Worm (Caenorhabditis elegans) whole organism, young adult: ENCODE measurements around the gene ceh-86.

ENCODE experiments used
- B0035.1 ChIP-seq: sonication (generic microtip); optimal IDR thresholded peaks from 2 replicates; lab custom pipeline; 2016; ENCODE audit warnings: missing genetic modification characterization, mild to moderate bottlenecking, missing compliant biosample characterization, missing genotype, missing genetic modification reagents
- F55B11.4 ChIP-seq: sonication (generic microtip); optimal IDR thresholded peaks from 2 replicates; lab custom pipeline; 2016; ENCODE audit warnings: missing compliant biosample characterization, missing genetic modification characterization, borderline replicate concordance; ENCODE audit not compliant: insufficient read depth
- F57A8.1 ChIP-seq: fragments of 200-800 bp; sonication (Bioruptor generic); optimal IDR thresholded peaks from 2 replicates; lab custom pipeline; 2018; ENCODE audit warnings: mild to moderate bottlenecking, missing genetic modification characterization, moderate library complexity, missing compliant biosample characterization
- F57C9.4 ChIP-seq: sonication (generic microtip); optimal IDR thresholded peaks from 2 replicates; lab custom pipeline; 2017; ENCODE audit warnings: mild to moderate bottlenecking, missing genetic modification characterization, missing compliant biosample characterization
- T26A5.8 ChIP-seq: sonication (generic microtip); optimal IDR thresholded peaks from 2 replicates; lab custom pipeline; 2016; ENCODE audit warnings: missing genetic modification characterization, missing compliant biosample characterization
- Y53F4B.3 ChIP-seq: fragments of 200-800 bp; sonication (Bioruptor generic); IDR thresholded peaks from 2 replicates; pipeline ENCODE4 v1.3.6; 2022; ENCODE audit warnings: missing genetic modification reagents, missing genetic modification characterization, missing compliant biosample characterization
- ama-1 ChIP-seq, 3 experiments: fragments of 150-350 bp in 1 of 3; sonication (generic microtip) in 2 of 3; optimal IDR thresholded peaks; 2 replicates each; lab custom pipeline; 2014 to 2018; ENCODE audit warnings: missing biosample characterization in 2 of 3, missing genetic modification characterization in 2 of 3, missing genetic modification reagents in 2 of 3
- aptf-3 ChIP-seq: fragments of 200-800 bp; sonication (Bioruptor generic); IDR thresholded peaks from 2 replicates; pipeline ENCODE4 v1.3.6; 2022; ENCODE audit warnings: missing genetic modification characterization, missing compliant biosample characterization
- ccch-3 ChIP-seq: fragments of 200-800 bp; sonication (Bioruptor generic); optimal IDR thresholded peaks from 2 replicates; lab custom pipeline; 2018; ENCODE audit warnings: mild to moderate bottlenecking, missing genetic modification characterization, missing compliant biosample characterization
- ceh-100 ChIP-seq: fragments of 200-800 bp; sonication (Bioruptor generic); IDR thresholded peaks from 2 replicates; pipeline ENCODE4 v1.3.6; 2022; ENCODE audit warnings: missing genetic modification reagents, missing genetic modification characterization, missing compliant biosample characterization
- ceh-27 ChIP-seq: fragments of 200-800 bp; sonication (Bioruptor generic); optimal IDR thresholded peaks from 2 replicates; lab custom pipeline; 2018; ENCODE audit warnings: mild to moderate bottlenecking, missing genetic modification characterization, moderate library complexity, missing compliant biosample characterization
- ceh-40 ChIP-seq: fragments of 200-800 bp; sonication (Bioruptor generic); IDR thresholded peaks from 2 replicates; pipeline ENCODE4 v1.3.6; 2022; ENCODE audit warnings: missing genetic modification characterization, missing compliant biosample characterization
- egl-18 ChIP-seq: fragments of 200-800 bp; sonication (Bioruptor generic); IDR thresholded peaks from 2 replicates; pipeline ENCODE4 v1.3.6; 2022; ENCODE audit warnings: missing genetic modification reagents, missing genetic modification characterization, missing compliant biosample characterization
- egrh-3 ChIP-seq: fragments of 200-800 bp; sonication (Bioruptor generic); IDR thresholded peaks from 2 replicates; pipeline ENCODE4 v1.3.6; 2022; ENCODE audit warnings: missing genetic modification reagents, missing genetic modification characterization, missing compliant biosample characterization
- gei-17 ChIP-seq: fragments of 200-800 bp; sonication (Bioruptor generic); optimal IDR thresholded peaks from 2 replicates; lab custom pipeline; 2018; ENCODE audit warnings: mild to moderate bottlenecking, missing genetic modification characterization, missing compliant biosample characterization
- hrde-1 ChIP-seq: sonication (generic microtip); optimal IDR thresholded peaks from 2 replicates; lab custom pipeline; 2016; ENCODE audit warnings: missing genetic modification characterization, mild to moderate bottlenecking, missing compliant biosample characterization, moderate library complexity, missing genotype, missing genetic modification reagents, borderline replicate concordance
- lag-1 ChIP-seq: fragments of 200-800 bp; sonication (Bioruptor generic); IDR thresholded peaks from 2 replicates; pipeline ENCODE4 v1.3.6; 2022; ENCODE audit warnings: missing genetic modification reagents, missing genetic modification characterization, missing compliant biosample characterization
- let-607 ChIP-seq, 2 experiments: fragments of 200-800 bp in 1 of 2; sonication (Bioruptor generic) in 1 of 2; sonication (generic microtip) in 1 of 2; optimal IDR thresholded peaks; 2 replicates each; lab custom pipeline; 2016 to 2018; ENCODE audit warnings: mild to moderate bottlenecking in 2 of 2, missing compliant biosample characterization in 2 of 2, missing genetic modification characterization in 2 of 2, moderate library complexity in 2 of 2, missing genotype in 1 of 2
- lsl-1 ChIP-seq: fragments of 200-800 bp; sonication (Bioruptor generic); optimal IDR thresholded peaks from 2 replicates; lab custom pipeline; 2018; ENCODE audit warnings: mild to moderate bottlenecking, missing genetic modification characterization, moderate library complexity, missing compliant biosample characterization
- mcd-1 ChIP-seq: fragments of 200-800 bp; sonication (Bioruptor generic); IDR thresholded peaks from 2 replicates; pipeline ENCODE4 v1.3.6; 2022; ENCODE audit warnings: missing genetic modification reagents, missing genetic modification characterization, missing compliant biosample characterization
- nhr-27 ChIP-seq: fragments of 200-800 bp; sonication (Bioruptor generic); optimal IDR thresholded peaks from 2 replicates; lab custom pipeline; 2018; ENCODE audit warnings: mild to moderate bottlenecking, missing genetic modification characterization, moderate library complexity, missing compliant biosample characterization
- nhr-80 ChIP-seq: sonication (generic microtip); optimal IDR thresholded peaks from 2 replicates; lab custom pipeline; 2016; ENCODE audit warnings: missing genetic modification characterization, missing compliant biosample characterization
- rpc-1 ChIP-seq, 2 experiments: fragments of 150-350 bp in 1 of 2; sonication (generic microtip) in 1 of 2; optimal IDR thresholded peaks; 2 replicates each; lab custom pipeline; 2014 to 2018; ENCODE audit warnings: missing biosample characterization in 1 of 2, missing genetic modification characterization in 1 of 2, missing genetic modification reagents in 1 of 2, missing genotype in 1 of 2
- sea-2 ChIP-seq: fragments of 200-800 bp; sonication (Bioruptor generic); IDR thresholded peaks from 2 replicates; pipeline ENCODE4 v1.3.6; 2022; ENCODE audit warnings: missing genetic modification characterization, missing compliant biosample characterization
- tlf-1 ChIP-seq: fragments of 200-800 bp; sonication (Bioruptor generic); optimal IDR thresholded peaks from 2 replicates; lab custom pipeline; 2018; ENCODE audit warnings: mild to moderate bottlenecking, missing genetic modification characterization, missing compliant biosample characterization
- zfh-2 ChIP-seq: fragments of 200-800 bp; sonication (Bioruptor generic); conservative IDR thresholded peaks from 2 replicates; pipeline ENCODE4 v1.3.6; 2022; ENCODE audit warnings: missing genetic modification reagents, missing genetic modification characterization, missing compliant biosample characterization
- ztf-26 ChIP-seq: sonication (generic microtip); optimal IDR thresholded peaks from 2 replicates; lab custom pipeline; 2017; ENCODE audit warnings: missing genetic modification characterization, missing compliant biosample characterization

Gene ceh-86

ce11 chrII:2479047-2479446, 47.2 kb upstream of the ceh-86 start, which contains the start of gene F53G2.12:
Gene F53G2.12, minus strand, starts transcription at chrII:2479090.
- TF ChIP-seq sea-2 (GFP tag; lab: Robert Waterston, UW) (no peak), lsl-1 (peak; percentile 33), tlf-1 (GFP tag; lab: Kevin White, UChicago) (no peak), mcd-1 (GFP tag; lab: Robert Waterston, UW) (peak; percentile 39; the same call in 1 of the 2 replicates)

- TF ChIP-seq egl-18 (no peak), F55B11.4 (tag; lab: Kevin White, UChicago) (no peak), nhr-27 (no peak), hrde-1 (no peak), rpc-1 (optimal IDR thresholded peaks at IDR 0.05; lab: Kevin White, UChicago) (no peak), rpc-1 (tag; optimal IDR thresholded peaks at IDR 0.05; lab: Kevin White, UChicago) (no peak)
These were observed 46.7 kb upstream of the ceh-86 start, which contains the start of gene mnat-1 for ce11 chrII:2478543-2478942. Gene mnat-1, minus strand, starts transcription at chrII:2478643.

DNA sequence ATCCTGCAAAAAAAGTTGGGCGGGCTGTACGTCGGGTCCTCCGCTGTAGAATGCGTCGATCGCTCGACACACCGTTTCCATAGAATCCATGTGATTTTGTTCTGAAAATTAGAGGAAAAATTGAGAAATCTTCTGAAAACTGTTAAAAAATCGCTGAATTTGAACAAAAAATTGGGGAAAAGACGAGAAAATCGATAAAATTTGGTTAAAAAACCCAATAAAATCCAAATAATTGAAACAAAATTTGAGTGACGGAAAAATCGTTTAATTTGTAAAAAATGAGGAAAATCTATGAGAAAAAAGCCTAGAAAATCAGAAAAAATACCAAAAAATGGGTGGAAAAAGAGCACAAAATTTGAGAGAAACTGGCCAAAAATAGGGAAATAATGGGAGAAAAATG, 41.4 kb upstream of the ceh-86 start, which contains the start of gene tsr-1:
Gene tsr-1 (minus strand): TSS at position 101 of the 400 bp plus-strand sequence.
- TF ChIP-seq B0035.1 (no peak), rpc-1 (optimal IDR thresholded peaks at IDR 0.05; lab: Kevin White, UChicago) (no peak), rpc-1 (tag; optimal IDR thresholded peaks at IDR 0.05; lab: Kevin White, UChicago) (no peak), nhr-80 (tag; lab: Kevin White, UChicago) (no peak)

ce11 chrII:2468885-2469284, 37.0 kb upstream of the ceh-86 start:
- no peak for TF ChIP-seq let-607 (tag; optimal IDR thresholded peaks at IDR 0.05; lab: Kevin White, UChicago)
- no peak for TF ChIP-seq aptf-3 (GFP tag; lab: Robert Waterston, UW)
- TF ChIP-seq egrh-3 (GFP tag; lab: Robert Waterston, UW), result no peak
- TF ChIP-seq sea-2 (GFP tag; lab: Robert Waterston, UW), result no peak
- no peak for TF ChIP-seq mcd-1 (GFP tag; lab: Robert Waterston, UW)
- TF ChIP-seq F57A8.1 (GFP tag; lab: Kevin White, UChicago), result no peak
- TF ChIP-seq F57C9.4 (tag; lab: Kevin White, UChicago), result no peak
- no peak for TF ChIP-seq T26A5.8 (tag; lab: Kevin White, UChicago)
- TF ChIP-seq Y53F4B.3 (GFP tag; lab: Robert Waterston, UW), result no peak
- TF ChIP-seq ama-1 (optimal IDR thresholded peaks at IDR 0.05; lab: Kevin White, UChicago), result no peak
- TF ChIP-seq ama-1 (GFP tag; optimal IDR thresholded peaks at IDR 0.05; lab: Kevin White, UChicago), result no peak
- TF ChIP-seq egl-18, result no peak
- TF ChIP-seq ztf-26, result no peak
- TF ChIP-seq ceh-27 (GFP tag; lab: Kevin White, UChicago), result no peak

DNA sequence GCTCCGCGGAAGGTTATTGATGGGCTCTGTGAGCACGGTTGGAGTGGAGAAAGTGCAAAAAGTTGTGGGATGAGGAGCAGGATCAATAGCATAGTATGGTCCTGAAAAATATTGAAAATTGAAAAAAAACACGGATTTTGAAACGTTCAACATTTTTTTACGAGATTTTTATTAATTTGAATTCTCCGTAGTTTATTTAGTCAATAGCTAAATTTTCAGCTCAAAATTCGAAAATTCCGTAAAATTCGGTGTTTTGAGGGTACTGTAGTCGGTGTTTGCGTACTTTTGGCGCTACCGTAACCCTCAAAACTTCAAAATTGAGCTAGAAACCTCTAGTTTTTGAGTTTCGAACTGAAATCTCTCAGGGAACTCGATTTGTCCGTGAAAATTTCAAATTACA, 27.0 kb upstream of the ceh-86 start, which contains the start of gene pqn-42:
Gene pqn-42 (minus strand): TSS at position 101 of the 400 bp plus-strand sequence.
- no peak for TF ChIP-seq gei-17 (GFP tag; lab: Kevin White, UChicago)
- no peak for TF ChIP-seq F55B11.4 (tag; lab: Kevin White, UChicago)
- TF ChIP-seq ama-1 (optimal IDR thresholded peaks at IDR 0.05; lab: Kevin White, UChicago), result no peak
- no peak for TF ChIP-seq ama-1 (GFP tag; optimal IDR thresholded peaks at IDR 0.05; lab: Kevin White, UChicago)
- TF ChIP-seq ceh-40 (GFP tag; lab: Robert Waterston, UW), result no peak
- no peak for TF ChIP-seq ceh-100 (GFP tag; lab: Robert Waterston, UW)
- TF ChIP-seq lag-1 (GFP tag; lab: Robert Waterston, UW), result no peak
- TF ChIP-seq ccch-3, result no peak

- TF ChIP-seq egrh-3 (GFP tag; lab: Robert Waterston, UW), result peak; percentile 71
- TF ChIP-seq gei-17 (GFP tag; lab: Kevin White, UChicago), result no peak
- TF ChIP-seq F55B11.4 (tag; lab: Kevin White, UChicago), result no peak
- peak; percentile 86 for TF ChIP-seq zfh-2 (GFP tag; lab: Robert Waterston, UW)
These were observed 25.1 kb upstream of the ceh-86 start for ce11 chrII:2456973-2457372.
